Worm (Caenorhabditis elegans) whole organism, L4 larva: ENCODE data around the gene srh-282.

ENCODE experiments used
- F37D6.2 ChIP-seq: sonication (generic microtip); optimal IDR thresholded peaks from 2 replicates; lab custom pipeline; 2016; ENCODE audit warnings: mild to moderate bottlenecking, missing genetic modification characterization, missing compliant biosample characterization
- F44E2.7 ChIP-seq: fragments of 200-800 bp; sonication (Bioruptor generic); IDR thresholded peaks from 2 replicates; pipeline ENCODE4 v2.1.2; 2022; ENCODE audit warnings: missing genetic modification characterization, missing compliant biosample characterization
- F49E8.2 ChIP-seq: sonication (generic microtip); optimal IDR thresholded peaks from 2 replicates; lab custom pipeline; 2016; ENCODE audit warnings: missing compliant biosample characterization, mild to moderate bottlenecking, missing genetic modification characterization, borderline replicate concordance
- Y48G9A.11 ChIP-seq: fragments of 200-800 bp; sonication (Bioruptor generic); IDR thresholded peaks from 2 replicates; pipeline ENCODE4 v1.3.6; 2022; ENCODE audit warnings: missing genetic modification reagents, missing genetic modification characterization, missing compliant biosample characterization
- Y5F2A.4 ChIP-seq: fragments of 200-800 bp; sonication (Bioruptor generic); optimal IDR thresholded peaks from 2 replicates; lab custom pipeline; 2018; ENCODE audit warnings: mild to moderate bottlenecking, missing genetic modification characterization, missing compliant biosample characterization
- ZK546.5 ChIP-seq, 2 experiments: sonication (generic microtip); optimal IDR thresholded peaks; 2 replicates each; lab custom pipeline; 2017; ENCODE audit warnings: missing biosample characterization in 2 of 2, missing genetic modification characterization in 2 of 2
- aha-1 ChIP-seq: fragments of 150-350 bp; peaks from one replicate; lab custom pipeline; 2014; ENCODE audit warnings: missing biosample characterization, missing genetic modification characterization
- attf-4 ChIP-seq: sonication (generic microtip); optimal IDR thresholded peaks from 3 replicates; lab custom pipeline; 2017; ENCODE audit warnings: missing biosample characterization, missing genetic modification characterization
- ceh-20 ChIP-seq: fragments of 200-800 bp; sonication (Bioruptor generic); IDR thresholded peaks from 2 replicates; pipeline ENCODE4 v1.3.6; 2022; ENCODE audit warnings: missing genetic modification reagents, missing genetic modification characterization, missing compliant biosample characterization
- ces-1 ChIP-seq: fragments of 150-350 bp; sonication (generic microtip); optimal IDR thresholded peaks from 4 replicates; lab custom pipeline; 2014; ENCODE audit warnings: missing biosample characterization, missing genetic modification reagents, missing genetic modification characterization
- ctbp-1 ChIP-seq: fragments of 200-800 bp; sonication (Bioruptor generic); IDR thresholded peaks from 2 replicates; pipeline ENCODE4 v1.3.6; 2022; ENCODE audit warnings: missing genetic modification reagents, missing genetic modification characterization, missing compliant biosample characterization
- daf-16 ChIP-seq, 3 experiments: sonication (generic microtip); optimal IDR thresholded peaks; 2 replicates each; lab custom pipeline; 2016 to 2017; ENCODE audit warnings: missing genetic modification characterization in 3 of 3, missing genetic modification reagents in 3 of 3, mild to moderate bottlenecking in 2 of 3, missing compliant biosample characterization in 2 of 3, missing biosample characterization in 1 of 3, moderate library complexity in 1 of 3
- daf-19 ChIP-seq: fragments of 200-800 bp; sonication (Bioruptor generic); conservative IDR thresholded peaks from 2 replicates; pipeline ENCODE4 v1.3.6; 2022; ENCODE audit warnings: missing genetic modification characterization, missing compliant biosample characterization
- daf-8 ChIP-seq: fragments of 200-800 bp; sonication (Bioruptor generic); IDR thresholded peaks from 2 replicates; pipeline ENCODE4 v1.3.6; 2022; ENCODE audit warnings: missing genetic modification characterization, missing compliant biosample characterization
- dmd-6 ChIP-seq: fragments of 200-800 bp; sonication (Bioruptor generic); IDR thresholded peaks from 2 replicates; pipeline ENCODE4 v1.3.6; 2022; ENCODE audit warnings: missing genetic modification reagents, missing genetic modification characterization, missing compliant biosample characterization
- dmd-8 ChIP-seq: fragments of 200-800 bp; sonication (Bioruptor generic); IDR thresholded peaks from 2 replicates; pipeline ENCODE4 v1.3.6; 2022; ENCODE audit warnings: missing genetic modification characterization, missing compliant biosample characterization
- dpl-1 ChIP-seq: fragments of 150-350 bp; optimal IDR thresholded peaks from 2 replicates; lab custom pipeline; 2014; ENCODE audit warnings: missing biosample characterization, missing genetic modification reagents, missing genetic modification characterization
- duxl-1 ChIP-seq: sonication (generic microtip); optimal IDR thresholded peaks from 2 replicates; lab custom pipeline; 2016; ENCODE audit warnings: mild to moderate bottlenecking, missing genetic modification characterization, moderate library complexity, missing compliant biosample characterization; ENCODE audit not compliant: poor library complexity
- dve-1 ChIP-seq: sonication (generic microtip); optimal IDR thresholded peaks from 2 replicates; lab custom pipeline; 2017; ENCODE audit warnings: antibody characterized with exemption, mild to moderate bottlenecking, missing genetic modification characterization, missing compliant biosample characterization; ENCODE audit not compliant: insufficient read depth
- egl-43 ChIP-seq: fragments of 200-800 bp; sonication (Bioruptor generic); IDR thresholded peaks from 2 replicates; pipeline ENCODE4 v1.3.6; 2022; ENCODE audit warnings: missing genetic modification reagents, missing genetic modification characterization, missing compliant biosample characterization
- fkh-10 ChIP-seq: fragments of 150-350 bp; optimal IDR thresholded peaks from 2 replicates; lab custom pipeline; 2014; ENCODE audit warnings: missing biosample characterization, missing genetic modification reagents, missing genetic modification characterization
- hlh-11 ChIP-seq: fragments of 200-800 bp; sonication (Bioruptor generic); optimal IDR thresholded peaks from 2 replicates; lab custom pipeline; 2018; ENCODE audit warnings: mild to moderate bottlenecking, missing genetic modification characterization, missing compliant biosample characterization
- hlh-30 ChIP-seq: sonication (generic microtip); optimal IDR thresholded peaks from 2 replicates; lab custom pipeline; 2017; ENCODE audit warnings: antibody characterized with exemption, mild to moderate bottlenecking, missing genetic modification characterization, missing compliant biosample characterization; ENCODE audit not compliant: insufficient read depth
- jun-1 ChIP-seq: fragments of 150-350 bp; optimal IDR thresholded peaks from 2 replicates; lab custom pipeline; 2014; ENCODE audit warnings: missing biosample characterization, missing genetic modification reagents, missing genetic modification characterization
- lin-13 ChIP-seq: fragments of 150-350 bp; optimal IDR thresholded peaks from 2 replicates; lab custom pipeline; 2014; ENCODE audit warnings: missing biosample characterization, missing genetic modification reagents, missing genetic modification characterization
- lin-39 ChIP-seq: fragments of 150-350 bp; optimal IDR thresholded peaks from 2 replicates; lab custom pipeline; 2014; ENCODE audit warnings: missing biosample characterization, missing genetic modification reagents, missing genetic modification characterization
- lsy-2 ChIP-seq, 2 experiments: fragments of 150-350 bp in 1 of 2; sonication (generic microtip) in 1 of 2; optimal IDR thresholded peaks; 2 replicates each; lab custom pipeline; 2014 to 2017; ENCODE audit warnings: missing biosample characterization in 2 of 2, missing genetic modification characterization in 2 of 2
- mdl-1 ChIP-seq, 2 experiments: fragments of 150-350 bp in 1 of 2; sonication (generic microtip) in 1 of 2; optimal IDR thresholded peaks; 2 replicates each; lab custom pipeline; 2014 to 2017; ENCODE audit warnings: missing biosample characterization in 2 of 2, missing genetic modification characterization in 2 of 2
- mep-1 ChIP-seq: fragments of 150-350 bp; sonication (generic microtip); optimal IDR thresholded peaks from 3 replicates; lab custom pipeline; 2014; ENCODE audit warnings: missing biosample characterization, missing genetic modification characterization
- mes-2 ChIP-seq: sonication (generic microtip); optimal IDR thresholded peaks from 2 replicates; lab custom pipeline; 2016; ENCODE audit warnings: missing genotype, mild to moderate bottlenecking, missing genetic modification characterization, missing compliant biosample characterization; ENCODE audit not compliant: poor library complexity, severe bottlenecking
- mxl-3 ChIP-seq: fragments of 200-800 bp; sonication (Bioruptor generic); optimal IDR thresholded peaks from 2 replicates; lab custom pipeline; 2018; ENCODE audit warnings: mild to moderate bottlenecking, missing genetic modification characterization, missing compliant biosample characterization
- nhr-102 ChIP-seq: sonication (generic microtip); optimal IDR thresholded peaks from 2 replicates; lab custom pipeline; 2016; ENCODE audit warnings: mild to moderate bottlenecking, missing genetic modification characterization, moderate library complexity, missing compliant biosample characterization
- nhr-28 ChIP-seq: fragments of 150-350 bp; optimal IDR thresholded peaks from 2 replicates; lab custom pipeline; 2014; ENCODE audit warnings: missing biosample characterization, missing genetic modification characterization
- pqm-1 ChIP-seq: sonication (generic microtip); optimal IDR thresholded peaks from 2 replicates; lab custom pipeline; 2017; ENCODE audit warnings: missing biosample characterization, missing genetic modification characterization
- zag-1 ChIP-seq: fragments of 150-350 bp; optimal IDR thresholded peaks from 2 replicates; lab custom pipeline; 2014; ENCODE audit warnings: missing biosample characterization, missing genetic modification characterization
- zip-11 ChIP-seq: fragments of 200-800 bp; sonication (Bioruptor generic); IDR thresholded peaks from 2 replicates; pipeline ENCODE4 v1.3.6; 2022; ENCODE audit warnings: missing genetic modification characterization, missing compliant biosample characterization
- ztf-11 ChIP-seq: fragments of 150-350 bp; optimal IDR thresholded peaks from 2 replicates; lab custom pipeline; 2014; ENCODE audit warnings: missing biosample characterization, missing genetic modification characterization
- ztf-7 ChIP-seq: fragments of 150-350 bp; optimal IDR thresholded peaks from 2 replicates; lab custom pipeline; 2014; ENCODE audit warnings: missing biosample characterization, missing genetic modification characterization

Gene srh-282

ce11 chrIV:266148-266547 lies 7.1 kb downstream of the srh-282 start, which contains the start of gene T21D12.12:
Gene T21D12.12, plus strand, starts transcription at chrIV:266448.
- TF ChIP-seq ZK546.5 (tag; optimal IDR thresholded peaks at IDR 0.05; lab: Kevin White, UChicago) (no peak), lin-39 (tag; lab: Kevin White, UChicago) (no peak), mxl-3 (no peak), Y48G9A.11 (GFP tag; lab: Robert Waterston, UW) (no peak), Y5F2A.4 (no peak), ctbp-1 (GFP tag; lab: Robert Waterston, UW) (no peak), ztf-7 (no peak), lsy-2 (tag; optimal IDR thresholded peaks at IDR 0.05; lab: Kevin White, UChicago) (no peak), F37D6.2 (tag; lab: Kevin White, UChicago) (no peak), daf-16 (GFP tag; optimal IDR thresholded peaks at IDR 0.05; lab: Kevin White, UChicago) (no peak), daf-16 (tag; optimal IDR thresholded peaks at IDR 0.05; lab: Kevin White, UChicago) (no peak)
- TF ChIP-seq, all 104 proteins: peak for 0

- TF ChIP-seq duxl-1 (tag; lab: Kevin White, UChicago) = no peak
- no peak for TF ChIP-seq ceh-20 (GFP tag; lab: Robert Waterston, UW)
- no peak for TF ChIP-seq lin-39 (tag; lab: Kevin White, UChicago)
- TF ChIP-seq nhr-28 (tag; lab: Kevin White, UChicago) = peak; percentile 4
- no peak for TF ChIP-seq jun-1 (tag; lab: Kevin White, UChicago)
- TF ChIP-seq pqm-1 (tag; lab: Kevin White, UChicago) = no peak
- peak; percentile 59 for TF ChIP-seq mes-2
- no peak for TF ChIP-seq daf-8 (GFP tag; lab: Robert Waterston, UW)
- TF ChIP-seq ces-1 (GFP tag; lab: Kevin White, UChicago) = no peak
- no peak for TF ChIP-seq ztf-11
- peak; percentile 17 for TF ChIP-seq dpl-1 (GFP tag; lab: Kevin White, UChicago)
- TF ChIP-seq dmd-8 = no peak
- no peak for TF ChIP-seq daf-19 (GFP tag; lab: Robert Waterston, UW)
- TF ChIP-seq mep-1 (tag; lab: Kevin White, UChicago) = no peak
- no peak for TF ChIP-seq egl-43 (GFP tag; lab: Robert Waterston, UW)
- TF ChIP-seq fkh-10 (GFP tag; lab: Kevin White, UChicago) = no peak
- no peak for TF ChIP-seq F49E8.2 (tag; lab: Kevin White, UChicago)
- no peak for TF ChIP-seq dmd-6 (GFP tag; lab: Robert Waterston, UW)
- no peak for TF ChIP-seq ztf-7
- TF ChIP-seq hlh-30 = no peak
- TF ChIP-seq dve-1 (tag; lab: Kevin White, UChicago) = peak; percentile 49
- TF ChIP-seq zag-1 (tag; lab: Kevin White, UChicago) = no peak
- no peak for TF ChIP-seq F37D6.2 (tag; lab: Kevin White, UChicago)
- no peak for TF ChIP-seq zip-11
- TF ChIP-seq attf-4 (tag; lab: Kevin White, UChicago) = no peak
- TF ChIP-seq mdl-1 (tag; optimal IDR thresholded peaks at IDR 0.05; lab: Kevin White, UChicago) = no peak
- no peak for TF ChIP-seq nhr-102 (tag; lab: Kevin White, UChicago)
- peak; percentile 37 for TF ChIP-seq hlh-11 (tag; lab: Kevin White, UChicago)
- no peak for TF ChIP-seq F44E2.7 (GFP tag; lab: Robert Waterston, UW)
- peak; percentile 13 for TF ChIP-seq aha-1 (tag; lab: Kevin White, UChicago)
- no peak for TF ChIP-seq daf-16 (GFP tag; optimal IDR thresholded peaks at IDR 0.05; lab: Kevin White, UChicago)
- TF ChIP-seq daf-16 (tag; optimal IDR thresholded peaks at IDR 0.05; lab: Kevin White, UChicago) = peak; percentile 14
- TF ChIP-seq lin-13 (GFP tag; lab: Kevin White, UChicago) = no peak
Measured at ce11 chrIV:264182-264709, 9.0 kb downstream of the srh-282 start, which contains the start of gene pat-6. Gene pat-6, minus strand, starts transcription at chrIV:264232.
